Worm (Caenorhabditis elegans) whole organism, L4 larva: ENCODE results near the gene spin-3.

Source experiments
- D1046.2 ChIP-seq: fragments of 200-800 bp; sonication (Bioruptor generic); IDR thresholded peaks from 2 replicates; pipeline ENCODE4 v1.3.6; 2022; ENCODE audit warnings: missing genetic modification characterization, missing compliant biosample characterization
- F10B5.3 ChIP-seq: sonication (generic microtip); optimal IDR thresholded peaks from 2 replicates; lab custom pipeline; 2016; ENCODE audit warnings: mild to moderate bottlenecking, missing genetic modification characterization, missing compliant biosample characterization
- R02D3.7 ChIP-seq: fragments of 150-350 bp; sonication (generic microtip); optimal IDR thresholded peaks from 3 replicates; lab custom pipeline; 2014; ENCODE audit warnings: missing biosample characterization, missing genetic modification characterization
- T20F7.1 ChIP-seq: fragments of 200-800 bp; sonication (Bioruptor generic); optimal IDR thresholded peaks from 2 replicates; lab custom pipeline; 2018; ENCODE audit warnings: mild to moderate bottlenecking, missing genetic modification characterization, missing compliant biosample characterization
- aly-2 ChIP-seq: sonication (generic microtip); optimal IDR thresholded peaks from 2 replicates; lab custom pipeline; 2018; ENCODE audit warnings: missing biosample characterization, missing genetic modification characterization
- ama-1 ChIP-seq: fragments of 150-350 bp; optimal IDR thresholded peaks from 2 replicates; lab custom pipeline; 2014; ENCODE audit warnings: inconsistent platforms, mixed read lengths
- arid-1 ChIP-seq: fragments of 200-800 bp; sonication (Bioruptor generic); conservative IDR thresholded peaks from 2 replicates; pipeline ENCODE4 v1.3.6; 2022; ENCODE audit warnings: missing genetic modification reagents, missing genetic modification characterization, missing compliant biosample characterization
- ces-1 ChIP-seq: fragments of 150-350 bp; sonication (generic microtip); optimal IDR thresholded peaks from 4 replicates; lab custom pipeline; 2014; ENCODE audit warnings: missing biosample characterization, missing genetic modification reagents, missing genetic modification characterization
- daf-16 ChIP-seq, 3 experiments: sonication (generic microtip); optimal IDR thresholded peaks; 2 replicates each; lab custom pipeline; 2016 to 2017; ENCODE audit warnings: missing genetic modification characterization in 3 of 3, missing genetic modification reagents in 3 of 3, mild to moderate bottlenecking in 2 of 3, missing compliant biosample characterization in 2 of 3, missing biosample characterization in 1 of 3, moderate library complexity in 1 of 3
- dmd-9 ChIP-seq: fragments of 200-800 bp; sonication (Bioruptor generic); IDR thresholded peaks from 2 replicates; pipeline ENCODE4 v1.3.6; 2022; ENCODE audit warnings: missing genetic modification reagents, missing genetic modification characterization, missing compliant biosample characterization
- dpl-1 ChIP-seq: fragments of 150-350 bp; optimal IDR thresholded peaks from 2 replicates; lab custom pipeline; 2014; ENCODE audit warnings: missing biosample characterization, missing genetic modification reagents, missing genetic modification characterization
- duxl-1 ChIP-seq: sonication (generic microtip); optimal IDR thresholded peaks from 2 replicates; lab custom pipeline; 2016; ENCODE audit warnings: mild to moderate bottlenecking, missing genetic modification characterization, moderate library complexity, missing compliant biosample characterization; ENCODE audit not compliant: poor library complexity
- egl-43 ChIP-seq: fragments of 200-800 bp; sonication (Bioruptor generic); IDR thresholded peaks from 2 replicates; pipeline ENCODE4 v1.3.6; 2022; ENCODE audit warnings: missing genetic modification reagents, missing genetic modification characterization, missing compliant biosample characterization
- hlh-30 ChIP-seq: sonication (generic microtip); optimal IDR thresholded peaks from 2 replicates; lab custom pipeline; 2017; ENCODE audit warnings: antibody characterized with exemption, mild to moderate bottlenecking, missing genetic modification characterization, missing compliant biosample characterization; ENCODE audit not compliant: insufficient read depth
- hmg-1.1 ChIP-seq: fragments of 200-800 bp; sonication (Bioruptor generic); IDR thresholded peaks from 2 replicates; pipeline ENCODE4 v1.3.6; 2022; ENCODE audit warnings: missing genetic modification reagents, missing genetic modification characterization, missing compliant biosample characterization
- lin-38 ChIP-seq: fragments of 200-800 bp; sonication (Bioruptor generic); IDR thresholded peaks from 2 replicates; pipeline ENCODE4 v1.3.6; 2022; ENCODE audit warnings: missing genetic modification reagents, missing genetic modification characterization, missing compliant biosample characterization
- lin-39 ChIP-seq: fragments of 150-350 bp; optimal IDR thresholded peaks from 2 replicates; lab custom pipeline; 2014; ENCODE audit warnings: missing biosample characterization, missing genetic modification reagents, missing genetic modification characterization
- madf-5 ChIP-seq, 2 experiments: fragments of 200-800 bp; sonication (Bioruptor generic); IDR thresholded peaks; 2 replicates each; pipeline ENCODE4 v1.3.6; 2022; ENCODE audit warnings: missing compliant biosample characterization in 2 of 2, missing genetic modification characterization in 2 of 2
- madf-9 ChIP-seq: fragments of 200-800 bp; sonication (Bioruptor generic); conservative IDR thresholded peaks from 2 replicates; pipeline ENCODE4 v1.3.6; 2022; ENCODE audit warnings: missing genetic modification reagents, missing genetic modification characterization, missing compliant biosample characterization
- mdl-1 ChIP-seq, 2 experiments: fragments of 150-350 bp in 1 of 2; sonication (generic microtip) in 1 of 2; optimal IDR thresholded peaks; 2 replicates each; lab custom pipeline; 2014 to 2017; ENCODE audit warnings: missing biosample characterization in 2 of 2, missing genetic modification characterization in 2 of 2
- mes-2 ChIP-seq: sonication (generic microtip); optimal IDR thresholded peaks from 2 replicates; lab custom pipeline; 2016; ENCODE audit warnings: missing genotype, mild to moderate bottlenecking, missing genetic modification characterization, missing compliant biosample characterization; ENCODE audit not compliant: poor library complexity, severe bottlenecking
- mxl-3 ChIP-seq: fragments of 200-800 bp; sonication (Bioruptor generic); optimal IDR thresholded peaks from 2 replicates; lab custom pipeline; 2018; ENCODE audit warnings: mild to moderate bottlenecking, missing genetic modification characterization, missing compliant biosample characterization
- nhr-11 ChIP-seq: fragments of 150-350 bp; optimal IDR thresholded peaks from 2 replicates; lab custom pipeline; 2014; ENCODE audit warnings: missing biosample characterization, missing genetic modification characterization
- nhr-111 ChIP-seq: fragments of 200-800 bp; sonication (Bioruptor generic); optimal IDR thresholded peaks from 2 replicates; lab custom pipeline; 2018; ENCODE audit warnings: mild to moderate bottlenecking, missing genetic modification characterization, missing compliant biosample characterization
- nhr-25 ChIP-seq: sonication (generic microtip); optimal IDR thresholded peaks from 2 replicates; lab custom pipeline; 2017; ENCODE audit warnings: missing genetic modification characterization, mild to moderate bottlenecking, missing compliant biosample characterization, antibody characterized with exemption, moderate library complexity, borderline replicate concordance; ENCODE audit not compliant: insufficient read depth
- nhr-28 ChIP-seq: fragments of 150-350 bp; optimal IDR thresholded peaks from 2 replicates; lab custom pipeline; 2014; ENCODE audit warnings: missing biosample characterization, missing genetic modification characterization
- nhr-41 ChIP-seq: fragments of 200-800 bp; sonication (Bioruptor generic); IDR thresholded peaks from 2 replicates; pipeline ENCODE4 v1.3.6; 2022; ENCODE audit warnings: missing genetic modification reagents, missing genetic modification characterization, missing compliant biosample characterization
- pqm-1 ChIP-seq: sonication (generic microtip); optimal IDR thresholded peaks from 2 replicates; lab custom pipeline; 2017; ENCODE audit warnings: missing biosample characterization, missing genetic modification characterization
- rbr-2 ChIP-seq: sonication (generic microtip); optimal IDR thresholded peaks from 2 replicates; lab custom pipeline; 2016; ENCODE audit warnings: missing genotype, missing genetic modification characterization, missing compliant biosample characterization
- snpc-4 ChIP-seq: fragments of 150-350 bp; optimal IDR thresholded peaks from 2 replicates; lab custom pipeline; 2014; ENCODE audit warnings: missing biosample characterization, missing genetic modification characterization
- spr-1 ChIP-seq: sonication (generic microtip); optimal IDR thresholded peaks from 2 replicates; lab custom pipeline; 2016; ENCODE audit warnings: mild to moderate bottlenecking, missing genetic modification characterization, missing compliant biosample characterization
- unc-39 ChIP-seq: sonication (generic microtip); optimal IDR thresholded peaks from 2 replicates; lab custom pipeline; 2017; ENCODE audit warnings: missing biosample characterization, missing genetic modification characterization
- zip-11 ChIP-seq: fragments of 200-800 bp; sonication (Bioruptor generic); IDR thresholded peaks from 2 replicates; pipeline ENCODE4 v1.3.6; 2022; ENCODE audit warnings: missing genetic modification characterization, missing compliant biosample characterization

Gene spin-3

ce11 chrX:13171206-13171605 is 41.2 kb downstream of the spin-3 start (continued):
- TF ChIP-seq D1046.2 (GFP tag; lab: Robert Waterston, UW) (no peak), dmd-9 (GFP tag; lab: Robert Waterston, UW) (no peak)

ce11 chrX:13174437-13174836 is 44.4 kb downstream of the spin-3 start:
- TF ChIP-seq dmd-9 (GFP tag; lab: Robert Waterston, UW) (no peak), spr-1 (tag; lab: Kevin White, UChicago) (no peak), madf-5 (GFP tag; IDR thresholded peaks at IDR 0.05; lab: Robert Waterston, UW) (no peak), duxl-1 (tag; lab: Kevin White, UChicago) (no peak), ces-1 (GFP tag; lab: Kevin White, UChicago) (no peak), lin-38 (GFP tag; lab: Robert Waterston, UW) (no peak), arid-1 (GFP tag; lab: Robert Waterston, UW) (no peak), hlh-30 (tag; lab: Kevin White, UChicago) (no peak), pqm-1 (no peak), unc-39 (tag; lab: Kevin White, UChicago) (no peak), hmg-1.1 (no peak), nhr-11 (tag; lab: Kevin White, UChicago) (no peak), dpl-1 (GFP tag; lab: Kevin White, UChicago) (no peak)

ce11 chrX:13178347-13178746 is 48.3 kb downstream of the spin-3 start, which contains the start of gene nlp-3:
Gene nlp-3 (minus strand): TSS chrX:13178447.
- TF ChIP-seq aly-2 (tag; lab: Kevin White, UChicago) (no peak), zip-11 (GFP tag; lab: Robert Waterston, UW) (no peak), ama-1 (no peak), R02D3.7 (no peak), nhr-41 (no peak), mxl-3 (GFP tag; lab: Kevin White, UChicago) (no peak), duxl-1 (tag; lab: Kevin White, UChicago) (no peak), nhr-28 (tag; lab: Kevin White, UChicago) (no peak), nhr-11 (tag; lab: Kevin White, UChicago) (no peak), arid-1 (GFP tag; lab: Robert Waterston, UW) (no peak), daf-16 (GFP tag; optimal IDR thresholded peaks at IDR 0.05; lab: Kevin White, UChicago) (no peak), daf-16 (tag; optimal IDR thresholded peaks at IDR 0.05; lab: Kevin White, UChicago) (no peak), lin-39 (tag; lab: Kevin White, UChicago) (no peak), egl-43 (GFP tag; lab: Robert Waterston, UW) (no peak), mes-2 (no peak), lin-38 (GFP tag; lab: Robert Waterston, UW) (no peak)

ce11 chrX:13182012-13182411 is 52.0 kb downstream of the spin-3 start:
- TF ChIP-seq nhr-25 (no peak), T20F7.1 (GFP tag; lab: Kevin White, UChicago) (no peak), rbr-2 (tag; lab: Kevin White, UChicago) (no peak), mxl-3 (GFP tag; lab: Kevin White, UChicago) (no peak), mdl-1 (tag; optimal IDR thresholded peaks at IDR 0.05; lab: Kevin White, UChicago) (no peak), nhr-111 (GFP tag; lab: Kevin White, UChicago) (no peak), madf-9 (GFP tag; lab: Robert Waterston, UW) (no peak), F10B5.3 (tag; lab: Kevin White, UChicago) (no peak), snpc-4 (tag; lab: Kevin White, UChicago) (no peak)
